Fruit fly (Drosophila melanogaster) whole organism, prepupa: ENCODE results near the gene CG31798.

Source experiments
- CG10669 ChIP-seq: fragments of 200-800 bp; sonication (Bioruptor generic); optimal IDR thresholded peaks from 3 replicates; lab custom pipeline; 2018; ENCODE audit warnings: missing biosample characterization, mild to moderate bottlenecking, missing genetic modification characterization, moderate library complexity
- CG11902 ChIP-seq: fragments of 200-800 bp; sonication (Bioruptor generic); optimal IDR thresholded peaks from 3 replicates; lab custom pipeline; 2016; ENCODE audit warnings: missing biosample characterization, missing genetic modification characterization
- CG16779 ChIP-seq: fragments of 200-800 bp; sonication (Bioruptor generic); optimal IDR thresholded peaks from 3 replicates; lab custom pipeline; 2017; ENCODE audit warnings: missing biosample characterization, mild to moderate bottlenecking, missing genetic modification characterization
- CG6792 ChIP-seq: fragments of 200-800 bp; sonication (Bioruptor generic); optimal IDR thresholded peaks from 3 replicates; lab custom pipeline; 2016; ENCODE audit warnings: missing biosample characterization, missing genetic modification characterization
- CG6808 ChIP-seq: fragments of 200-800 bp; sonication (Bioruptor generic); optimal IDR thresholded peaks from 3 replicates; lab custom pipeline; 2017; ENCODE audit warnings: missing biosample characterization, missing genetic modification characterization, mild to moderate bottlenecking, moderate library complexity, missing genetic modification reagents
- CG6854 ChIP-seq: fragments of 200-800 bp; sonication (Bioruptor generic); optimal IDR thresholded peaks from 2 replicates; lab custom pipeline; 2017; ENCODE audit warnings: missing biosample characterization, mild to moderate bottlenecking, missing genetic modification characterization
- CG8632 ChIP-seq: fragments of 200-800 bp; sonication (Bioruptor generic); optimal IDR thresholded peaks from 3 replicates; lab custom pipeline; 2016; ENCODE audit warnings: missing biosample characterization, missing genetic modification characterization
- Hr39 ChIP-seq: fragments of 200-800 bp; sonication (Bioruptor generic); optimal IDR thresholded peaks from 2 replicates; lab custom pipeline; 2016; ENCODE audit warnings: missing biosample characterization, missing genetic modification characterization
- Sox102F ChIP-seq: fragments of 200-800 bp; sonication (Bioruptor generic); optimal IDR thresholded peaks from 2 replicates; lab custom pipeline; 2016; ENCODE audit warnings: missing biosample characterization, mild to moderate bottlenecking, missing genetic modification characterization
- dsx ChIP-seq: fragments of 200-800 bp; optimal IDR thresholded peaks from 3 replicates; lab custom pipeline; 2019; ENCODE audit warnings: missing biosample characterization, mild to moderate bottlenecking, missing genetic modification characterization, moderate library complexity; ENCODE audit not compliant: poor library complexity, severe bottlenecking
- fkh ChIP-seq: fragments of 200-800 bp; sonication (Bioruptor generic); optimal IDR thresholded peaks from 3 replicates; lab custom pipeline; 2017; ENCODE audit warnings: missing biosample characterization, mild to moderate bottlenecking, missing genetic modification characterization, moderate library complexity
- spab ChIP-seq: fragments of 200-800 bp; sonication (Bioruptor generic); optimal IDR thresholded peaks from 2 replicates; lab custom pipeline; 2017; ENCODE audit warnings: missing biosample characterization, mild to moderate bottlenecking, missing genetic modification characterization, missing genetic modification reagents

dm6 chr2L:19438685-19439597 is 45.0 kb downstream of the CG31798 start:
- TF ChIP-seq CG6792 (GFP tag; lab: Kevin White, UChicago): no peak
- TF ChIP-seq CG10669 (GFP tag; lab: Kevin White, UChicago): no peak
- peak; percentile 99 for TF ChIP-seq CG6808 (GFP tag; lab: Kevin White, UChicago)
- TF ChIP-seq spab: no peak
- no peak for TF ChIP-seq Sox102F
- no peak for TF ChIP-seq Hr39 (GFP tag; lab: Kevin White, UChicago)
- TF ChIP-seq CG6854 (GFP tag; lab: Kevin White, UChicago): peak; percentile 33
- TF ChIP-seq CG8632 (GFP tag; lab: Kevin White, UChicago): peak; percentile 4
- no peak for TF ChIP-seq CG16779
- TF ChIP-seq dsx (GFP tag; lab: Kevin White, UChicago): peak; percentile 38
- no peak for TF ChIP-seq CG11902 (GFP tag; lab: Kevin White, UChicago)
- TF ChIP-seq fkh: no peak
